Fruit fly (Drosophila melanogaster): ENCODE results near the gene CG13926.

CG13926 gene

DNA sequence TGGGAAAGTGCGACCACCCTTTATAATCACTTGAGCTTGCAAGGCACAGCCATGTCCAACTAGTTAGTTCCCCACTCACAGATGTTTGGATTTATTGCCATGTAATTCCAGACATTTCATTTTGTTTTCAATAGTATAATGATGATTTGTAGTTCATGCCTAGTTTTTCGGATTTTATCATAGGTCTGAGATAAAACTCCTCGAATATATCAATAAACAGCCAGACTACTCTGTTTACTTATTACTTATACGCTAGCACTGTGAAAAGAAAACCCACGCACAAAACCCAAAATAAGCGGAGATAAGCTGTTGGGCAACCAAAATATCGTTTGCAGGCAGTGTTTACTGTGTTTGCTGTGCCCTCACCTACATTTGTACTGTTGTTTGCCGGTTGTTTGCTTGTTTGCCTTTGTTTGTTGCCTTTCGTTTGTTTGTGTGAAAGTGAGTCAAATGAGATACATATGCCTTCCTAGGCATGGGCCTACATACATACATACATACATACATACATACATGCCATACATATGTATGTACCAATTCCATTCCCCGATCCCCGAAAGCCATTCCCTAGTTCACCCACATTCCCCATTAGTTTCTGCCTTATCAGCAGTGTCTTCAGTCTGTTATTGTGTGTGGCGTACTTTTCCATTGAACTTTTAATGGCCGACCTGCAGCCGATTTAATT, 38.6 kb downstream of the CG13926 start (continued):
- TF ChIP-seq fd102C (GFP tag; optimal IDR thresholded peaks at IDR 0.05) (peak; percentile 92), cg (GFP tag; optimal IDR thresholded peaks at IDR 0.05) (peak; percentile 73), zfh1 (GFP tag; IDR thresholded peaks at IDR 0.05) (peak; percentile 28), esg (GFP tag; conservative IDR thresholded peaks at IDR 0.05) (no peak; the same call in 1 of the 2 replicates), Opbp (GFP tag; IDR thresholded peaks at IDR 0.05; ENCODE audit: partially characterized antibody) (no peak), Meics (GFP tag; optimal IDR thresholded peaks at IDR 0.05) (peak; percentile 55), corto (GFP tag; optimal IDR thresholded peaks at IDR 0.05) (no peak), CG17802 (tag; optimal IDR thresholded peaks at IDR 0.05) (peak; percentile 58), lbe (GFP tag; optimal IDR thresholded peaks at IDR 0.05) (no peak), exex (tag; optimal IDR thresholded peaks at IDR 0.05) (peak; percentile 20), Trl (optimal IDR thresholded peaks at IDR 0.05) (no peak), Trl (GFP tag; optimal IDR thresholded peaks at IDR 0.05) (peak; percentile 69), Ptx1 (GFP tag; IDR thresholded peaks at IDR 0.05) (peak; percentile 72), CG2889 (GFP tag; IDR thresholded peaks at IDR 0.05) (0 out of 3 replicates have a peak, but pooled peaks have one; percentile 32), CrebB (tag; optimal IDR thresholded peaks at IDR 0.05) (peak; percentile 80), Kr (GFP tag; optimal IDR thresholded peaks at IDR 0.05) (peak; percentile 93), CG34376 (GFP tag; optimal IDR thresholded peaks at IDR 0.05) (peak; percentile 56), tap (tag; optimal IDR thresholded peaks at IDR 0.05) (peak; percentile 50), z (GFP tag; IDR thresholded peaks at IDR 0.05) (peak; percentile 76), vnd (GFP tag; IDR thresholded peaks at IDR 0.05; ENCODE audit: partially characterized antibody) (no peak), CG16779 (GFP tag; IDR thresholded peaks at IDR 0.05) (no peak), knrl (GFP tag; IDR thresholded peaks at IDR 0.05; ENCODE audit: partially characterized antibody) (no peak), p53 (GFP tag; optimal IDR thresholded peaks at IDR 0.05) (peak; percentile 19), Lim3 (GFP tag; IDR thresholded peaks at IDR 0.05) (no peak), Atf6 (GFP tag; IDR thresholded peaks at IDR 0.05) (peak; percentile 51; the same call in 1 of the 2 replicates), CG9932 (GFP tag; IDR thresholded peaks at IDR 0.05) (no peak), tgo (GFP tag; IDR thresholded peaks at IDR 0.05) (no peak; the same call in 2 of the 3 replicates), Jarid2 (GFP tag; optimal IDR thresholded peaks at IDR 0.05) (peak; percentile 46), Dip2 (GFP tag; IDR thresholded peaks at IDR 0.05) (no peak), CG12104 (GFP tag; optimal IDR thresholded peaks at IDR 0.05) (peak; percentile 63), fd3F (GFP tag; optimal IDR thresholded peaks at IDR 0.05) (no peak), CG8281 (tag; optimal IDR thresholded peaks at IDR 0.05) (peak; percentile 66), Fer1 (GFP tag; optimal IDR thresholded peaks at IDR 0.05) (peak; percentile 78), Mad (GFP tag; optimal IDR thresholded peaks at IDR 0.05) (no peak), H15 (GFP tag; IDR thresholded peaks at IDR 0.05) (no peak), Neu2 (GFP tag; optimal IDR thresholded peaks at IDR 0.05; ENCODE audit: borderline replicate concordance) (no peak), CG10979 (tag; optimal IDR thresholded peaks at IDR 0.05) (peak; percentile 71), otp (GFP tag; IDR thresholded peaks at IDR 0.05) (peak; percentile 75; the same call in 2 of the 3 replicates), pum (GFP tag; optimal IDR thresholded peaks at IDR 0.05) (peak; percentile 62), odd (GFP tag; optimal IDR thresholded peaks at IDR 0.05) (peak; percentile 76), Bteb2 (GFP tag; optimal IDR thresholded peaks at IDR 0.05) (peak; percentile 25), D19B (GFP tag; optimal IDR thresholded peaks at IDR 0.05) (peak; percentile 8), danr (GFP tag; IDR thresholded peaks at IDR 0.05) (no peak), Ets65A (GFP tag) (peak; percentile 96), chif (GFP tag; optimal IDR thresholded peaks at IDR 0.05) (peak in 1 of 2 experiments; percentile 58), Mes4 (GFP tag; optimal IDR thresholded peaks at IDR 0.05) (peak; percentile 76), tup (GFP tag; optimal IDR thresholded peaks at IDR 0.05) (peak; percentile 25), CG10431 (GFP tag; optimal IDR thresholded peaks at IDR 0.05) (peak; percentile 89), eyg (GFP tag; optimal IDR thresholded peaks at IDR 0.05) (peak; percentile 64), CG4820 (GFP tag; optimal IDR thresholded peaks at IDR 0.05) (peak; percentile 61)
